Fruit fly (Drosophila melanogaster): ENCODE data around the gene Acbp4.
A peak's percentile ranks its signal among the peaks of the same experiment; 100 is the strongest.

The Acbp4 gene

DNA sequence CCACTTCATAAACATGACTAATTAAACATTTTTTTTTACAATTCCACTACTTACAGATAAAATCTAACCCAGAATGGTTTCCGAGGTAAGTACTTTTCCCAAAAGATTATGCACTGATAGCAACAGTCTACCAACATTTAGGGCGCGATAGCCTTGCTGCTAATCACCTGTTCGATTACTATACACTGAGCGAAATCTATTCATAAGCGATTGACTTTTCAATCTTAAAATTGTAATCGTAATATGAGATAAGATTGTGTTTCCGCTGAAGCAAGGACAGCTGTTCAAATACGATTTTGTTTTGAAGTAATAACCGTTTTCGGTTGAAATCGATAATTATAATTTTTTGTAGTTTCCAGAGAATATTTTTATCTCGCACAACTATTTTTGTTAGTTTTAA lies 4.5 kb upstream of the Acbp4 start (continued):
- peak; percentile 24 for TF ChIP-seq Vsx1 (GFP tag; optimal IDR thresholded peaks at IDR 0.05)
- no peak for TF ChIP-seq CG10366 (GFP tag; IDR thresholded peaks at IDR 0.05)
- peak; percentile 52 for TF ChIP-seq lab (GFP tag; optimal IDR thresholded peaks at IDR 0.05)
- no peak for TF ChIP-seq CG10209 (GFP tag; optimal IDR thresholded peaks at IDR 0.05)
- no peak for TF ChIP-seq CG34224 (GFP tag; IDR thresholded peaks at IDR 0.05; ENCODE audit: partially characterized antibody)
- no peak for TF ChIP-seq Oaz (GFP tag; IDR thresholded peaks at IDR 0.05)
- no peak for TF ChIP-seq CG16815 (GFP tag; optimal IDR thresholded peaks at IDR 0.05)
- no peak for TF ChIP-seq mam (GFP tag; optimal IDR thresholded peaks at IDR 0.05)
- peak; percentile 16 for TF ChIP-seq zen (tag; optimal IDR thresholded peaks at IDR 0.05)
- no peak for TF ChIP-seq wek (GFP tag; optimal IDR thresholded peaks at IDR 0.05)
- TF ChIP-seq CG2120 (GFP tag; optimal IDR thresholded peaks at IDR 0.05) = peak; percentile 23
- no peak for TF ChIP-seq CG10431 (GFP tag; optimal IDR thresholded peaks at IDR 0.05)
- TF ChIP-seq pho (GFP tag; optimal IDR thresholded peaks at IDR 0.05) = no peak
- no peak for TF ChIP-seq CG14710 (tag; optimal IDR thresholded peaks at IDR 0.05)

DNA sequence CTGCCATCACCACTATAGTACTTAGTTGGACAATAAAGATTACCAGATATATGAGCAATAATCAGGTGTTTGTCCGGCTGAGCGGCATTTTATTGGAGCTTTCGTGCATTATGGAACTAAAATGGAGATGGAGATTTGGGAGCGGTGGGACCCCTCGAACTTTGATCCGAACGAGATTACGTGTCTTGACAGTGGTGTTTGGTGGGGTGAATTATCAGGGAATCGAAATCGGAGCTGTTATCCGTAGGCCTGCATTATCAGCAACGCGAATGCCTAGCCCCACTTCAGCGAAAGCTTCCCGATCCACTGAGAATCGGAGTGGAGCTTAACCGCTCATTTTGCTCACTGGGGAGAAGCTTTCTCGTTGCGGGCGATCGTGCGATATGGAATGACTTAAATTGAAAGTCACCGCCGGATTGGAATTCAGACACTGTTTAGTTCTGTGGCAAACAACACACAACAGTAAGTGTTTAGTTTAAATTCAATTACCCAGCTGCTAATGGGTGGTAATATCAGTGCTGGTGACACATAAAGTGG lies 3.5 kb upstream of the Acbp4 start, which contains the start of gene Acbp2:
Gene Acbp2, plus strand, starts transcription at position 417 of the 537 bp plus-strand sequence.
- TF ChIP-seq CG1233 (GFP tag; optimal IDR thresholded peaks at IDR 0.05) = no peak
- TF ChIP-seq sd (tag; optimal IDR thresholded peaks at IDR 0.05) = peak; percentile 67
- peak; percentile 63 for TF ChIP-seq mirr (GFP tag; optimal IDR thresholded peaks at IDR 0.05)
- TF ChIP-seq CG17912 (GFP tag; optimal IDR thresholded peaks at IDR 0.05) = no peak
- TF ChIP-seq lbe (GFP tag; optimal IDR thresholded peaks at IDR 0.05) = no peak
- TF ChIP-seq ems (GFP tag; optimal IDR thresholded peaks at IDR 0.05) = no peak
- no peak for TF ChIP-seq CG8944 (GFP tag; optimal IDR thresholded peaks at IDR 0.05)
- TF ChIP-seq lab (GFP tag; optimal IDR thresholded peaks at IDR 0.05) = peak; percentile 25
- TF ChIP-seq ci (GFP tag; IDR thresholded peaks at IDR 0.05) = peak; percentile 44; the same call in 1 of the 3 replicates
- TF ChIP-seq gsb-n (tag; optimal IDR thresholded peaks at IDR 0.05) = no peak
- TF ChIP-seq chinmo (GFP tag; IDR thresholded peaks at IDR 0.05; ENCODE audit: partially characterized antibody) = peak; percentile 91
- peak in 1 of 2 experiments; percentile 94 for TF ChIP-seq Hr78 (GFP tag; optimal IDR thresholded peaks at IDR 0.05)
- TF ChIP-seq otp (GFP tag; IDR thresholded peaks at IDR 0.05) = no peak
- TF ChIP-seq Jarid2 (GFP tag; optimal IDR thresholded peaks at IDR 0.05) = peak; percentile 18
- TF ChIP-seq hkb (optimal IDR thresholded peaks at IDR 0.05) = no peak
- 0 out of 2 replicates have a peak, but pooled peaks have one; percentile 36 for TF ChIP-seq hkb (GFP tag; IDR thresholded peaks at IDR 0.05)
- peak; percentile 72 for TF ChIP-seq CG34376 (GFP tag; optimal IDR thresholded peaks at IDR 0.05)
- TF ChIP-seq Med (GFP tag) = peak; percentile 55
- peak; percentile 3 for TF ChIP-seq CG2678 (tag; optimal IDR thresholded peaks at IDR 0.05)
- TF ChIP-seq CG15696 (tag; optimal IDR thresholded peaks at IDR 0.05) = no peak
- peak in 1 of 2 experiments; percentile 18 for TF ChIP-seq Pdp1 (GFP tag; optimal IDR thresholded peaks at IDR 0.05)
- no peak for TF ChIP-seq rib (GFP tag; IDR thresholded peaks at IDR 0.05)
- no peak for TF ChIP-seq oc (tag; optimal IDR thresholded peaks at IDR 0.05)
- TF ChIP-seq Trl (optimal IDR thresholded peaks at IDR 0.05) = peak in 1 of 2 experiments; percentile 31
- TF ChIP-seq Trl (GFP tag; optimal IDR thresholded peaks at IDR 0.05) = no peak
- peak; percentile 100 for TF ChIP-seq sug (tag; optimal IDR thresholded peaks at IDR 0.05)
- no peak for TF ChIP-seq CG10462 (GFP tag; optimal IDR thresholded peaks at IDR 0.05)
- TF ChIP-seq exex (tag; optimal IDR thresholded peaks at IDR 0.05) = peak; percentile 83
- no peak for TF ChIP-seq Neu2 (GFP tag; optimal IDR thresholded peaks at IDR 0.05; ENCODE audit: borderline replicate concordance)
- TF ChIP-seq GATAe (GFP tag; conservative IDR thresholded peaks at IDR 0.05) = peak; percentile 66; the same call in 1 of the 2 replicates
- TF ChIP-seq BEAF-32 (GFP tag; optimal IDR thresholded peaks at IDR 0.05) = no peak
- peak; percentile 20 for TF ChIP-seq B-H2 (GFP tag; optimal IDR thresholded peaks at IDR 0.05)
- no peak for TF ChIP-seq Rfx (GFP tag; IDR thresholded peaks at IDR 0.05)
- no peak for TF ChIP-seq CG11560 (tag; IDR thresholded peaks at IDR 0.05)
- peak; percentile 83 for TF ChIP-seq CG15601 (tag; optimal IDR thresholded peaks at IDR 0.05)
- no peak for TF ChIP-seq Ets97D (GFP tag; optimal IDR thresholded peaks at IDR 0.05)

Measured in whole organism, embryonic.